Worm (Caenorhabditis elegans): ENCODE measurements around the gene F47B8.8.
A peak's percentile ranks its signal among the peaks of the same experiment; 100 is the strongest.

Gene F47B8.8

ce11 chrV:14357347-14357746 is 25.8 kb downstream of the F47B8.8 start:
- TF ChIP-seq nfya-1 (tag; optimal IDR thresholded peaks at IDR 0.05) = peak; percentile 65

ce11 chrV:14358577-14358976 is 27.0 kb downstream of the F47B8.8 start, which contains the start of gene Y49A3A.4:
Y49A3A.4 (minus strand) TSS chrV:14358890.
- no peak for TF ChIP-seq tbx-2 (tag; optimal IDR thresholded peaks at IDR 0.05)
- TF ChIP-seq dve-1 (tag; optimal IDR thresholded peaks at IDR 0.05) = no peak
- TF ChIP-seq ceh-45 (GFP tag; IDR thresholded peaks at IDR 0.05) = no peak
- TF ChIP-seq ceh-6 (GFP tag; optimal IDR thresholded peaks at IDR 0.05) = no peak
- TF ChIP-seq F13H6.1 (tag; optimal IDR thresholded peaks at IDR 0.05) = no peak
- no peak for TF ChIP-seq nhr-11 (tag; optimal IDR thresholded peaks at IDR 0.05)
- no peak for TF ChIP-seq dmd-4 (tag; optimal IDR thresholded peaks at IDR 0.05; ENCODE audit: borderline replicate concordance)
- TF ChIP-seq sox-4 (tag; optimal IDR thresholded peaks at IDR 0.05) = no peak
- TF ChIP-seq ahr-1 (tag; optimal IDR thresholded peaks at IDR 0.05) = no peak
- no peak for TF ChIP-seq pag-3 (tag; optimal IDR thresholded peaks at IDR 0.05; ENCODE audit: borderline replicate concordance)
- no peak for TF ChIP-seq elt-2 (tag; optimal IDR thresholded peaks at IDR 0.05)
- no peak for TF ChIP-seq ceh-30 (tag; optimal IDR thresholded peaks at IDR 0.05)
- TF ChIP-seq che-1 (tag; optimal IDR thresholded peaks at IDR 0.05) = no peak
- no peak for TF ChIP-seq unc-42 (tag; optimal IDR thresholded peaks at IDR 0.05)
- TF ChIP-seq pha-2 (tag; optimal IDR thresholded peaks at IDR 0.05) = no peak
- TF ChIP-seq pros-1 (tag; optimal IDR thresholded peaks at IDR 0.05) = no peak
- TF ChIP-seq lin-11 (tag; optimal IDR thresholded peaks at IDR 0.05) = no peak
- no peak for TF ChIP-seq ama-1 (optimal IDR thresholded peaks at IDR 0.05)

ce11 chrV:14361973-14362372 is 30.4 kb downstream of the F47B8.8 start:
- TF ChIP-seq ttx-3 (tag; optimal IDR thresholded peaks at IDR 0.05) = no peak
- TF ChIP-seq ref-2 (tag; optimal IDR thresholded peaks at IDR 0.05) = no peak
- no peak for TF ChIP-seq gmeb-2 (tag; optimal IDR thresholded peaks at IDR 0.05)
- TF ChIP-seq eyg-1 (tag; optimal IDR thresholded peaks at IDR 0.05) = no peak
- TF ChIP-seq hlh-15 (tag; optimal IDR thresholded peaks at IDR 0.05) = no peak
- TF ChIP-seq Y22D7AL.16 (tag; optimal IDR thresholded peaks at IDR 0.05) = no peak
- TF ChIP-seq lin-11 (tag; optimal IDR thresholded peaks at IDR 0.05) = no peak
- no peak for TF ChIP-seq pax-1 (tag; optimal IDR thresholded peaks at IDR 0.05)
- no peak for TF ChIP-seq ceh-31 (tag; optimal IDR thresholded peaks at IDR 0.05)
- no peak for TF ChIP-seq ceh-19 (GFP tag; optimal IDR thresholded peaks at IDR 0.05)
- TF ChIP-seq ceh-45 (GFP tag; IDR thresholded peaks at IDR 0.05) = no peak
- no peak for TF ChIP-seq fkh-6 (tag; optimal IDR thresholded peaks at IDR 0.05)
- TF ChIP-seq pat-9 (tag; optimal IDR thresholded peaks at IDR 0.05) = no peak
- TF ChIP-seq dmd-4 (tag; optimal IDR thresholded peaks at IDR 0.05; ENCODE audit: borderline replicate concordance) = no peak
- TF ChIP-seq mec-3 (tag; optimal IDR thresholded peaks at IDR 0.05; ENCODE audit: borderline replicate concordance) = no peak
- TF ChIP-seq npax-4 (tag; optimal IDR thresholded peaks at IDR 0.05) = no peak
- TF ChIP-seq syd-9 (tag; optimal IDR thresholded peaks at IDR 0.05) = no peak
- no peak for TF ChIP-seq tbx-7 (tag; optimal IDR thresholded peaks at IDR 0.05)

- peak; percentile 13 for TF ChIP-seq nfya-1 (tag; optimal IDR thresholded peaks at IDR 0.05)
- no peak for TF ChIP-seq ceh-6 (GFP tag; optimal IDR thresholded peaks at IDR 0.05)
Measured at ce11 chrV:14364586-14365248, 33.2 kb downstream of the F47B8.8 start.

ce11 chrV:14366487-14366962 is 35.0 kb downstream of the F47B8.8 start:
- TF ChIP-seq ceh-30 (tag; optimal IDR thresholded peaks at IDR 0.05) (no peak), ref-2 (tag; optimal IDR thresholded peaks at IDR 0.05) (peak; percentile 15), sdc-2 (tag; optimal IDR thresholded peaks at IDR 0.05) (peak; percentile 2), mec-3 (tag; optimal IDR thresholded peaks at IDR 0.05; ENCODE audit: borderline replicate concordance) (peak; percentile 55), dmd-4 (tag; optimal IDR thresholded peaks at IDR 0.05; ENCODE audit: borderline replicate concordance) (peak; percentile 1), C08G9.2 (tag; optimal IDR thresholded peaks at IDR 0.05) (peak; percentile 42)
